Worm (Caenorhabditis elegans) whole organism, late embryonic: ENCODE data around the gene srsx-1.

Experiments used
- F13H6.1 ChIP-seq: sonication (generic microtip); optimal IDR thresholded peaks from 2 replicates; lab custom pipeline; 2016; ENCODE audit warnings: missing genetic modification characterization, missing compliant biosample characterization
- K09A11.1 ChIP-seq: sonication (generic microtip); optimal IDR thresholded peaks from 2 replicates; lab custom pipeline; 2017; ENCODE audit warnings: antibody characterized with exemption, mild to moderate bottlenecking, missing genetic modification characterization, missing compliant biosample characterization; ENCODE audit not compliant: insufficient read depth
- fkh-10 ChIP-seq: fragments of 150-350 bp; optimal IDR thresholded peaks from 2 replicates; lab custom pipeline; 2014; ENCODE audit warnings: missing biosample characterization, missing genetic modification reagents, missing genetic modification characterization
- lim-6 ChIP-seq: sonication (generic microtip); optimal IDR thresholded peaks from 2 replicates; lab custom pipeline; 2016; ENCODE audit warnings: missing genetic modification characterization, missing compliant biosample characterization
- nhr-11 ChIP-seq: fragments of 150-350 bp; optimal IDR thresholded peaks from 2 replicates; lab custom pipeline; 2014; ENCODE audit warnings: missing biosample characterization, missing genetic modification characterization
- odd-2 ChIP-seq: sonication (generic microtip); optimal IDR thresholded peaks from 2 replicates; lab custom pipeline; 2017; ENCODE audit warnings: antibody characterized with exemption, mild to moderate bottlenecking, missing genetic modification characterization, missing compliant biosample characterization
- pax-1 ChIP-seq: fragments of 150-350 bp; optimal IDR thresholded peaks from 2 replicates; lab custom pipeline; 2014; ENCODE audit warnings: missing biosample characterization, missing genetic modification characterization
- sdc-2 ChIP-seq: sonication (generic microtip); optimal IDR thresholded peaks from 2 replicates; lab custom pipeline; 2016; ENCODE audit warnings: missing genotype, missing genetic modification characterization, missing compliant biosample characterization
- unc-42 ChIP-seq: sonication (generic microtip); optimal IDR thresholded peaks from 2 replicates; lab custom pipeline; 2016; ENCODE audit warnings: missing genotype, missing genetic modification characterization, missing compliant biosample characterization

DNA sequence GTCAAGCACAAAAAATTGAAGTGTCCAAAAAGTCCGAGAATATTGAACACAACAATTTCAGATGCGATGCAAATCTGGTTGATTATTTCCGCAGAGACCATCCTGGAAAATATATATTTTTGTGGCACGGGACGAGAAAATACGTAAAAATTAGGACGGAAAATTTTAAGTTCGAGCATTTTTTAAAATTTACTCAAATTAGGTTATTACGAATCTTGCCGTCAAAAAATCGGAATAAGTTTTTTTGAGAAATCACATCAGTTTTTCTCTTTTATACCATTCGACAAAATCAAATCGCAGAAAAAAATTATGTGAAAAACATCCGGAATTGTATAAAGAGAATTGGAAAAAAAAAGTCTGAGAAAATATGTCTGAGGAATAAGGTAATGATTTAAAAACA lies at the start of gene srsx-1:
- TF ChIP-seq sdc-2, result no peak
- no peak for TF ChIP-seq pax-1
- no peak for TF ChIP-seq fkh-10 (GFP tag; lab: Kevin White, UChicago)
- TF ChIP-seq unc-42 (tag; lab: Kevin White, UChicago), result no peak
- TF ChIP-seq K09A11.1 (tag; lab: Kevin White, UChicago), result no peak
- no peak for TF ChIP-seq lim-6 (tag; lab: Kevin White, UChicago)
- TF ChIP-seq nhr-11, result no peak
- TF ChIP-seq odd-2, result no peak
- no peak for TF ChIP-seq F13H6.1 (tag; lab: Kevin White, UChicago)
